Worm (Caenorhabditis elegans) whole organism, young adult: ENCODE measurements around the gene dnpp-1.
A peak's percentile ranks its signal among the peaks of the same experiment; 100 is the strongest.

ENCODE experiments used
- C06A6.2 ChIP-seq: fragments of 200-800 bp; sonication (Bioruptor generic); conservative IDR thresholded peaks from 2 replicates; pipeline ENCODE4 v1.3.6; 2022; ENCODE audit warnings: missing genetic modification characterization, missing compliant biosample characterization
- F37B4.10 ChIP-seq: fragments of 200-800 bp; sonication (Bioruptor generic); IDR thresholded peaks from 2 replicates; pipeline ENCODE4 v1.3.6; 2022; ENCODE audit warnings: missing genetic modification characterization, missing compliant biosample characterization
- F39B2.1 ChIP-seq: fragments of 200-800 bp; sonication (Bioruptor generic); IDR thresholded peaks from 2 replicates; pipeline ENCODE4 v1.3.6; 2022; ENCODE audit warnings: missing genetic modification reagents, missing genetic modification characterization, missing compliant biosample characterization
- F49E8.2 ChIP-seq: sonication (generic microtip); optimal IDR thresholded peaks from 3 replicates; lab custom pipeline; 2017; ENCODE audit warnings: missing genetic modification characterization, mild to moderate bottlenecking, missing compliant biosample characterization, antibody characterized with exemption, moderate library complexity; ENCODE audit not compliant: insufficient read depth
- F55B11.4 ChIP-seq: sonication (generic microtip); optimal IDR thresholded peaks from 2 replicates; lab custom pipeline; 2016; ENCODE audit warnings: missing compliant biosample characterization, missing genetic modification characterization, borderline replicate concordance; ENCODE audit not compliant: insufficient read depth
- F57A8.1 ChIP-seq: fragments of 200-800 bp; sonication (Bioruptor generic); optimal IDR thresholded peaks from 2 replicates; lab custom pipeline; 2018; ENCODE audit warnings: mild to moderate bottlenecking, missing genetic modification characterization, moderate library complexity, missing compliant biosample characterization
- F57C9.4 ChIP-seq: sonication (generic microtip); optimal IDR thresholded peaks from 2 replicates; lab custom pipeline; 2017; ENCODE audit warnings: mild to moderate bottlenecking, missing genetic modification characterization, missing compliant biosample characterization
- K11D2.4 ChIP-seq: fragments of 200-800 bp; sonication (Bioruptor generic); IDR thresholded peaks from 2 replicates; pipeline ENCODE4 v1.3.6; 2022; ENCODE audit warnings: missing genetic modification reagents, missing genetic modification characterization, missing compliant biosample characterization
- Y56A3A.18 ChIP-seq: fragments of 200-800 bp; sonication (Bioruptor generic); IDR thresholded peaks from 2 replicates; pipeline ENCODE4 v1.3.6; 2022; ENCODE audit warnings: missing genetic modification reagents, missing genetic modification characterization, missing compliant biosample characterization
- Y79H2A.3 ChIP-seq: fragments of 200-800 bp; sonication (Bioruptor generic); conservative IDR thresholded peaks from 2 replicates; pipeline ENCODE4 v1.3.6; 2022; ENCODE audit warnings: missing genetic modification reagents, missing genetic modification characterization, missing compliant biosample characterization
- ZK185.1 ChIP-seq: sonication (generic microtip); optimal IDR thresholded peaks from 2 replicates; lab custom pipeline; 2016; ENCODE audit warnings: mild to moderate bottlenecking, missing genetic modification characterization, missing compliant biosample characterization; ENCODE audit not compliant: poor library complexity, severe bottlenecking
- atf-7 ChIP-seq: sonication (generic microtip); optimal IDR thresholded peaks from 2 replicates; lab custom pipeline; 2017; ENCODE audit warnings: mild to moderate bottlenecking, missing genetic modification characterization, missing compliant biosample characterization
- cebp-1 ChIP-seq, 2 experiments: fragments of 200-800 bp in 1 of 2; sonication (Bioruptor generic) in 1 of 2; sonication (generic microtip) in 1 of 2; IDR thresholded peaks in 1 of 2; optimal IDR thresholded peaks in 1 of 2; 2 replicates each; pipeline versions ENCODE4 v1.3.6 to Lab custom; 2017 to 2022; ENCODE audit warnings: missing compliant biosample characterization in 2 of 2, missing genetic modification characterization in 2 of 2, mild to moderate bottlenecking in 1 of 2, missing genetic modification reagents in 1 of 2, moderate library complexity in 1 of 2
- ceh-40 ChIP-seq: fragments of 200-800 bp; sonication (Bioruptor generic); IDR thresholded peaks from 2 replicates; pipeline ENCODE4 v1.3.6; 2022; ENCODE audit warnings: missing genetic modification characterization, missing compliant biosample characterization
- ceh-79 ChIP-seq: sonication (generic microtip); optimal IDR thresholded peaks from 2 replicates; lab custom pipeline; 2017; ENCODE audit warnings: mild to moderate bottlenecking, missing genetic modification characterization, missing compliant biosample characterization
- dox-1 ChIP-seq: fragments of 200-800 bp; sonication (Bioruptor generic); IDR thresholded peaks from 2 replicates; pipeline ENCODE4 v1.3.6; 2022; ENCODE audit warnings: missing genetic modification reagents, missing genetic modification characterization, missing compliant biosample characterization
- egl-18 ChIP-seq: fragments of 200-800 bp; sonication (Bioruptor generic); IDR thresholded peaks from 2 replicates; pipeline ENCODE4 v1.3.6; 2022; ENCODE audit warnings: missing genetic modification reagents, missing genetic modification characterization, missing compliant biosample characterization
- him-1 ChIP-seq: sonication (generic microtip); optimal IDR thresholded peaks from 2 replicates; lab custom pipeline; 2016; ENCODE audit warnings: missing genotype, missing genetic modification reagents, missing genetic modification characterization, missing compliant biosample characterization
- hlh-12 ChIP-seq: sonication (generic microtip); optimal IDR thresholded peaks from 2 replicates; lab custom pipeline; 2016; ENCODE audit warnings: missing genetic modification characterization, missing compliant biosample characterization
- hmg-1.2 ChIP-seq: fragments of 200-800 bp; sonication (Bioruptor generic); IDR thresholded peaks from 2 replicates; pipeline ENCODE4 v1.3.6; 2022; ENCODE audit warnings: missing genetic modification reagents, missing genetic modification characterization, missing compliant biosample characterization
- hmg-20 ChIP-seq: fragments of 200-800 bp; sonication (Bioruptor generic); IDR thresholded peaks from 2 replicates; pipeline ENCODE4 v1.3.6; 2022; ENCODE audit warnings: missing genetic modification reagents, missing genetic modification characterization, missing compliant biosample characterization
- let-526 ChIP-seq: fragments of 200-800 bp; sonication (Bioruptor generic); IDR thresholded peaks from 2 replicates; pipeline ENCODE4 v1.3.6; 2022; ENCODE audit warnings: missing genetic modification reagents, missing genetic modification characterization, missing compliant biosample characterization
- lin-54 ChIP-seq: fragments of 200-800 bp; sonication (Bioruptor generic); optimal IDR thresholded peaks from 2 replicates; lab custom pipeline; 2018; ENCODE audit warnings: mild to moderate bottlenecking, missing genetic modification characterization, missing compliant biosample characterization
- lsl-1 ChIP-seq: fragments of 200-800 bp; sonication (Bioruptor generic); optimal IDR thresholded peaks from 2 replicates; lab custom pipeline; 2018; ENCODE audit warnings: mild to moderate bottlenecking, missing genetic modification characterization, moderate library complexity, missing compliant biosample characterization
- mel-28 ChIP-seq: sonication (generic microtip); optimal IDR thresholded peaks from 2 replicates; lab custom pipeline; 2016; ENCODE audit warnings: borderline replicate concordance, mild to moderate bottlenecking, missing genetic modification characterization, missing compliant biosample characterization
- nfyb-1 ChIP-seq: fragments of 200-800 bp; sonication (Bioruptor generic); IDR thresholded peaks from 2 replicates; pipeline ENCODE4 v1.3.6; 2022; ENCODE audit warnings: missing genetic modification reagents, missing genetic modification characterization, missing compliant biosample characterization
- nhr-80 ChIP-seq: sonication (generic microtip); optimal IDR thresholded peaks from 2 replicates; lab custom pipeline; 2016; ENCODE audit warnings: missing genetic modification characterization, missing compliant biosample characterization
- nhr-90 ChIP-seq: sonication (generic microtip); optimal IDR thresholded peaks from 2 replicates; lab custom pipeline; 2016; ENCODE audit warnings: missing genotype, mild to moderate bottlenecking, missing genetic modification characterization, missing compliant biosample characterization
- snpc-1.3 ChIP-seq: sonication (generic microtip); optimal IDR thresholded peaks from 2 replicates; lab custom pipeline; 2017; ENCODE audit warnings: missing genetic modification characterization, mild to moderate bottlenecking, missing compliant biosample characterization, antibody characterized with exemption, moderate library complexity, missing genotype, missing genetic modification reagents; ENCODE audit not compliant: insufficient read depth
- snpc-3.4 ChIP-seq: sonication (generic microtip); optimal IDR thresholded peaks from 2 replicates; lab custom pipeline; 2017; ENCODE audit warnings: missing genetic modification characterization, mild to moderate bottlenecking, missing compliant biosample characterization, antibody characterized with exemption, moderate library complexity, missing genotype, missing genetic modification reagents
- tbx-9 ChIP-seq: sonication (generic microtip); optimal IDR thresholded peaks from 2 replicates; lab custom pipeline; 2016; ENCODE audit warnings: borderline replicate concordance, missing genetic modification characterization, inconsistent platforms, missing compliant biosample characterization
- zfh-2 ChIP-seq: fragments of 200-800 bp; sonication (Bioruptor generic); conservative IDR thresholded peaks from 2 replicates; pipeline ENCODE4 v1.3.6; 2022; ENCODE audit warnings: missing genetic modification reagents, missing genetic modification characterization, missing compliant biosample characterization
- ztf-22 ChIP-seq: fragments of 200-800 bp; sonication (Bioruptor generic); optimal IDR thresholded peaks from 2 replicates; lab custom pipeline; 2018; ENCODE audit warnings: mild to moderate bottlenecking, missing genetic modification characterization, moderate library complexity, missing compliant biosample characterization
- ztf-26 ChIP-seq: sonication (generic microtip); optimal IDR thresholded peaks from 2 replicates; lab custom pipeline; 2017; ENCODE audit warnings: missing genetic modification characterization, missing compliant biosample characterization

The dnpp-1 gene

DNA sequence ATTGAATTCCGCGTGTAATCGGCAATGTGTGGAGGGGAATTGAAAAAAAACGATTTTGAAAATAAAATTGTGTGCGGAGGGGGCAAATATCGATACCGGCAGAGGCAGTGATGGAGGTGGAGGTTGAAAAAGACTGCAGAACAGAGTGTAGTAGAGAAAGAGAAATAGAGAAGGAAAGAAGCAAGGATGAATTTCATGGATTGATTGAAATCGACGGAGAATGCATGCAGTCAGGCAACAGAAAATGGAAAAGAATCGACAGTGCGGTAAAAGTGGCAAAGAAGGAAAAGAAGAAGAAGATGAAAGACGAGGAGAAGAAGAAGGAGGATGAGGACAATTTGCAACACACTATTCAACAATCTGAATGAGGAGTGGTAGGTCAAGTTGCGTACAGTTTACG is 26.8 kb downstream of the dnpp-1 start, which contains the start of gene W04D12.1:
W04D12.1 (plus strand) TSS at position 111 of the 400 bp plus-strand sequence.
- peak; percentile 58; the same call in 1 of the 2 replicates for TF ChIP-seq hmg-1.2 (GFP tag; lab: Robert Waterston, UW)
- TF ChIP-seq ceh-79 = no peak

DNA sequence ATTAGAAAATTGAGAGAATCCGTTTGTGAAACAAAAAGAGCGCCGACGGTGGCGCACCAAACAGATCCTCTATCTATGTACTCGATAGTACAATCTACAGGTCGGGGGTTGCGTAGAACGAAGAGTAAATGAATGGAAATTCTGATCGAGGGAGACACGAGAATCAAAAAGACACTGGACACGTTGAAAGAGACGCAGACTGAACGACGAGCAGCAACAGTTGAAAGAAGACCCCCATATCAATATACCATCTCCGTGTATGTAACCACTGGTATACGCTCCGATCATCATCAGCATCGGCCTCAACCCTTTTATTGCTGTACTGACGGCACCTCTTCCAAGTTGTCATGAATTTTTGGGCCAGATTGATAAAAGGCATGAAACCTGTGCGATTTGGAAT is 27.3 kb downstream of the dnpp-1 start:
- TF ChIP-seq F57A8.1 (GFP tag; lab: Kevin White, UChicago) (no peak), lsl-1 (no peak), tbx-9 (tag; lab: Kevin White, UChicago) (no peak), ztf-22 (GFP tag; lab: Kevin White, UChicago) (no peak), ceh-40 (no peak), K11D2.4 (GFP tag; lab: Robert Waterston, UW) (no peak), F37B4.10 (GFP tag; lab: Robert Waterston, UW) (0 out of 2 replicates have a peak, but pooled peaks have one; percentile 28), nhr-90 (tag; lab: Kevin White, UChicago) (no peak), F55B11.4 (tag; lab: Kevin White, UChicago) (no peak), nfyb-1 (GFP tag; lab: Robert Waterston, UW) (no peak), hmg-20 (GFP tag; lab: Robert Waterston, UW) (no peak), egl-18 (no peak), hmg-1.2 (GFP tag; lab: Robert Waterston, UW) (peak; percentile 28; the same call in 1 of the 2 replicates), snpc-1.3 (no peak), F49E8.2 (tag; lab: Kevin White, UChicago) (no peak), ztf-26 (tag; lab: Kevin White, UChicago) (no peak), let-526 (0 out of 2 replicates have a peak, but pooled peaks have one; percentile 6), C06A6.2 (GFP tag; lab: Robert Waterston, UW) (no peak), hlh-12 (tag; lab: Kevin White, UChicago) (no peak), F39B2.1 (GFP tag; lab: Robert Waterston, UW) (no peak), mel-28 (tag; lab: Kevin White, UChicago) (no peak), him-1 (tag; lab: Kevin White, UChicago) (no peak), F57C9.4 (tag; lab: Kevin White, UChicago) (no peak), snpc-3.4 (tag; lab: Kevin White, UChicago) (no peak), Y56A3A.18 (GFP tag; lab: Robert Waterston, UW) (no peak), Y79H2A.3 (GFP tag; lab: Robert Waterston, UW) (no peak)

DNA sequence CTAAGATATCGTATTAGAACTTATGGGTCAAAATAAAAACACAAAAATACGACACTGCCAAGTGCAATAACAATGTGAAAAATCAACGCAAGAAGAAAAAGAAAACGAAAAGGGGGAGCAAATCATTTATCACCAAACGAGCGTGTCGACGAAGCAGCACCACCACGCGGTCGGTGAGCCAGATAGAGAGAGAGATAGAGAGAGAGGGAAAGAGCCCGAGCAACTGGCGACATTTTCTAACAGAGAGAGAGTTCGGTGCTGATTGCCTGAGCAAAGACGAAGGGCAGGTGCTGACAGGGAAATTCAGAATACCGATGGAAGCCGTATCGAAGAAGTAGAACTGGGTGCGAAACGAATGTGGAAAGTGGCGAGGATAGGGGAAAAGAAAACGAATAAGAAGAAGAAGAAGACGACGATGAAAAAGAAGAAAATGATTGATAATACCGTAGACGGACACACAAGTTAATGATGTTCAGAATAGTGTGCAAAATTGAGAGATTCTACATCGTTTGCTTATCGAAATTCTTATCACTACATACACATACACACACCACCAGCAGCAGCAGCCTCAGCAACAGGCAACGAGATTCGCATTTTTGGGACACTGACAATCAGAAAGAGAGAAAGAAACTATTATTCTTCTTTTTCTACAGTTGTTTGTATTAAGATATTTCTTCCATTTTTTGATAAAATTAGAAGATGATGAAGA is 28.3 kb downstream of the dnpp-1 start:
- TF ChIP-seq cebp-1 (GFP tag; IDR thresholded peaks at IDR 0.05; lab: Robert Waterston, UW) = no peak
- TF ChIP-seq cebp-1 (tag; optimal IDR thresholded peaks at IDR 0.05; lab: Kevin White, UChicago) = peak; percentile 24
- TF ChIP-seq lin-54 (GFP tag; lab: Kevin White, UChicago) = peak; percentile 8
- peak; percentile 36 for TF ChIP-seq ZK185.1 (tag; lab: Kevin White, UChicago)
- TF ChIP-seq ceh-79 = no peak
- TF ChIP-seq atf-7 = no peak
- peak; percentile 87 for TF ChIP-seq nhr-80 (tag; lab: Kevin White, UChicago)
- peak; percentile 69 for TF ChIP-seq zfh-2 (GFP tag; lab: Robert Waterston, UW)
- peak; percentile 35 for TF ChIP-seq ztf-26 (tag; lab: Kevin White, UChicago)
- 0 out of 2 replicates have a peak, but pooled peaks have one; percentile 17 for TF ChIP-seq dox-1 (GFP tag; lab: Robert Waterston, UW)
- TF ChIP-seq, all 124 proteins: peak for 7
